Fruit fly (Drosophila melanogaster) whole organism, embryonic: ENCODE data around the gene CG13024.

ENCODE experiments used
- Abd-B ChIP-seq: fragments of 200-800 bp; sonication (Bioruptor generic); optimal IDR thresholded peaks from 2 replicates; lab custom pipeline; 2018; ENCODE audit warnings: missing biosample characterization, mild to moderate bottlenecking, missing genetic modification characterization, moderate library complexity
- CG10147 ChIP-seq: fragments of 200-800 bp; sonication (Bioruptor generic); optimal IDR thresholded peaks from 2 replicates; lab custom pipeline; 2019; ENCODE audit warnings: missing biosample characterization, mild to moderate bottlenecking, missing genetic modification characterization, moderate library complexity
- CG10979 ChIP-seq: fragments of 200-800 bp; sonication (Bioruptor generic); optimal IDR thresholded peaks from 2 replicates; lab custom pipeline; 2018; ENCODE audit warnings: missing biosample characterization, mild to moderate bottlenecking, missing genetic modification characterization, moderate library complexity
- CG11085 ChIP-seq: fragments of 200-800 bp; sonication (Bioruptor generic); IDR thresholded peaks from 2 replicates; pipeline ENCODE4 v1.3.6; 2022; ENCODE audit warnings: missing biosample characterization, missing genetic modification characterization
- CG11504 ChIP-seq: fragments of 200-800 bp; sonication (Bioruptor generic); optimal IDR thresholded peaks from 3 replicates; lab custom pipeline; 2019; ENCODE audit warnings: missing biosample characterization, mild to moderate bottlenecking, missing genetic modification characterization, moderate library complexity
- CG11696 ChIP-seq: fragments of 200-800 bp; sonication (Bioruptor generic); IDR thresholded peaks from 2 replicates; pipeline ENCODE4 v1.3.6; 2022; ENCODE audit warnings: missing biosample characterization, missing genetic modification characterization
- CG1233 ChIP-seq: fragments of 200-800 bp; sonication (Bioruptor generic); optimal IDR thresholded peaks from 4 replicates; lab custom pipeline; 2018; ENCODE audit warnings: missing biosample characterization, mild to moderate bottlenecking, missing genetic modification characterization
- CG12659 ChIP-seq: fragments of 200-800 bp; sonication (Bioruptor generic); optimal IDR thresholded peaks from 3 replicates; lab custom pipeline; 2017; ENCODE audit warnings: mild to moderate bottlenecking, missing biosample characterization, missing genetic modification reagents, missing genetic modification characterization
- CG13296 ChIP-seq: fragments of 200-800 bp; sonication (Bioruptor generic); optimal IDR thresholded peaks from 3 replicates; lab custom pipeline; 2018; ENCODE audit warnings: missing biosample characterization, mild to moderate bottlenecking, missing genetic modification characterization
- CG1603 ChIP-seq: fragments of 200-800 bp; sonication (Bioruptor generic); optimal IDR thresholded peaks from 2 replicates; lab custom pipeline; 2019; ENCODE audit warnings: missing biosample characterization, mild to moderate bottlenecking, missing genetic modification characterization, moderate library complexity
- CG16863 ChIP-seq: fragments of 200-800 bp; sonication (Bioruptor generic); optimal IDR thresholded peaks from 3 replicates; lab custom pipeline; 2016; ENCODE audit warnings: missing biosample characterization, missing genetic modification characterization
- CG32532 ChIP-seq: fragments of 200-800 bp; sonication (Bioruptor generic); IDR thresholded peaks from 2 replicates; pipeline ENCODE4 v1.3.6; 2022; ENCODE audit warnings: missing biosample characterization, missing genetic modification characterization
- CG3995 ChIP-seq: fragments of 200-800 bp; sonication (Bioruptor generic); optimal IDR thresholded peaks from 3 replicates; lab custom pipeline; 2016; ENCODE audit warnings: missing biosample characterization, missing genetic modification characterization
- CG42726 ChIP-seq: fragments of 200-800 bp; sonication (Bioruptor generic); IDR thresholded peaks from 2 replicates; pipeline ENCODE4 v1.3.6; 2022; ENCODE audit warnings: missing biosample characterization, missing genetic modification characterization; ENCODE audit not compliant: partially characterized antibody
- CG6175 ChIP-seq: fragments of 200-800 bp; sonication (Bioruptor generic); IDR thresholded peaks from 3 replicates; pipeline ENCODE4 v1.3.6; 2022; ENCODE audit warnings: missing biosample characterization, missing genetic modification characterization
- CG6272 ChIP-seq: fragments of 200-800 bp; sonication (Bioruptor generic); IDR thresholded peaks from 2 replicates; pipeline ENCODE4 v1.3.6; 2022; ENCODE audit warnings: missing biosample characterization, missing genetic modification characterization
- CG6791 ChIP-seq: fragments of 200-800 bp; sonication (Bioruptor generic); IDR thresholded peaks from 3 replicates; pipeline ENCODE4 v1.3.6; 2022; ENCODE audit warnings: missing biosample characterization, missing genetic modification characterization; ENCODE audit not compliant: partially characterized antibody
- CG7963 ChIP-seq: fragments of 200-800 bp; sonication (Bioruptor generic); IDR thresholded peaks from 3 replicates; pipeline ENCODE4 v1.3.6; 2022; ENCODE audit warnings: missing biosample characterization, missing genetic modification characterization; ENCODE audit not compliant: partially characterized antibody
- CG9876 ChIP-seq: fragments of 200-800 bp; sonication (Bioruptor generic); optimal IDR thresholded peaks from 2 replicates; lab custom pipeline; 2016; ENCODE audit warnings: missing biosample characterization, missing genetic modification characterization
- Dad ChIP-seq: fragments of 200-800 bp; sonication (Bioruptor generic); optimal IDR thresholded peaks from 3 replicates; lab custom pipeline; 2016; ENCODE audit warnings: missing biosample characterization, missing genetic modification characterization
- Dll ChIP-seq: fragments of 200-800 bp; sonication (Bioruptor generic); IDR thresholded peaks from 4 replicates; pipeline ENCODE4 v1.3.6; 2022; ENCODE audit warnings: missing biosample characterization, missing genetic modification characterization; ENCODE audit not compliant: partially characterized antibody
- Doc3 ChIP-seq: fragments of 200-800 bp; sonication (Bioruptor generic); IDR thresholded peaks from 3 replicates; pipeline ENCODE4 v1.3.6; 2022; ENCODE audit warnings: missing biosample characterization, missing genetic modification characterization; ENCODE audit not compliant: partially characterized antibody
- Eip74EF ChIP-seq, 2 experiments: fragments of 200-800 bp in 1 of 2; fragments of >200 bp in 1 of 2; sonication (Bioruptor generic) in 1 of 2; optimal IDR thresholded peaks; 2 replicates each; lab custom pipeline; 2017 to 2019; ENCODE audit warnings: missing biosample characterization in 2 of 2, missing genetic modification characterization in 2 of 2, mild to moderate bottlenecking in 1 of 2, moderate library complexity in 1 of 2
- Fer2 ChIP-seq: fragments of 200-800 bp; sonication (Bioruptor generic); optimal IDR thresholded peaks from 2 replicates; lab custom pipeline; 2018; ENCODE audit warnings: missing biosample characterization, mild to moderate bottlenecking, missing genetic modification characterization, moderate library complexity
- H15 ChIP-seq: fragments of 200-800 bp; sonication (Bioruptor generic); IDR thresholded peaks from 3 replicates; pipeline ENCODE4 v1.3.6; 2022; ENCODE audit warnings: missing biosample characterization, missing genetic modification characterization
- HHEX ChIP-seq: fragments of 200-800 bp; sonication (Bioruptor generic); optimal IDR thresholded peaks from 3 replicates; lab custom pipeline; 2017; ENCODE audit warnings: missing biosample characterization, mild to moderate bottlenecking, missing genetic modification characterization, missing genetic modification reagents
- HLH3B ChIP-seq: fragments of 200-800 bp; sonication (Bioruptor generic); IDR thresholded peaks from 2 replicates; pipeline ENCODE4 v1.3.6; 2022; ENCODE audit warnings: missing biosample characterization, missing genetic modification characterization
- HLH4C ChIP-seq: fragments of 200-800 bp; sonication (Bioruptor generic); IDR thresholded peaks from 3 replicates; pipeline ENCODE4 v1.3.6; 2022; ENCODE audit warnings: missing biosample characterization, missing genetic modification characterization; ENCODE audit not compliant: partially characterized antibody
- NK7.1 ChIP-seq: fragments of 200-800 bp; sonication (Bioruptor generic); optimal IDR thresholded peaks from 3 replicates; lab custom pipeline; 2016; ENCODE audit warnings: missing biosample characterization, missing genetic modification characterization
- Rx ChIP-seq: fragments of 200-800 bp; sonication (Bioruptor generic); IDR thresholded peaks from 2 replicates; pipeline ENCODE4 v1.3.6; 2022; ENCODE audit warnings: missing biosample characterization, missing genetic modification characterization
- Sox100B ChIP-seq: fragments of 200-800 bp; sonication (Bioruptor generic); optimal IDR thresholded peaks from 3 replicates; lab custom pipeline; 2018; ENCODE audit warnings: missing biosample characterization, mild to moderate bottlenecking, missing genetic modification characterization
- Ssrp ChIP-seq: fragments of 200-800 bp; sonication (Bioruptor generic); optimal IDR thresholded peaks from 2 replicates; lab custom pipeline; 2018; ENCODE audit warnings: missing biosample characterization, mild to moderate bottlenecking, missing genetic modification characterization, moderate library complexity
- TFAM ChIP-seq: fragments of 200-800 bp; sonication (Bioruptor generic); optimal IDR thresholded peaks from 2 replicates; lab custom pipeline; 2017; ENCODE audit warnings: missing biosample characterization, missing genetic modification characterization, inconsistent platforms
- Trl ChIP-seq, 3 experiments: fragments of >200 bp in 2 of 3; fragments of 200-800 bp in 1 of 3; sonication (Bioruptor generic) in 1 of 3; optimal IDR thresholded peaks; 2 replicates in 1 of 3; 3 replicates in 2 of 3; lab custom pipeline; 2016 to 2017; ENCODE audit warnings: missing biosample characterization in 1 of 3, missing genetic modification characterization in 1 of 3
- Usf ChIP-seq: fragments of 200-800 bp; sonication (Bioruptor generic); optimal IDR thresholded peaks from 2 replicates; lab custom pipeline; 2017; ENCODE audit warnings: missing genotype, missing biosample characterization, missing genetic modification characterization
- bab2 ChIP-seq: fragments of 200-800 bp; sonication (Bioruptor generic); optimal IDR thresholded peaks from 2 replicates; lab custom pipeline; 2016; ENCODE audit warnings: missing biosample characterization, missing genetic modification characterization
- br ChIP-seq: fragments of >200 bp; optimal IDR thresholded peaks from 2 replicates; lab custom pipeline; 2017
- cwo ChIP-seq: fragments of 200-800 bp; sonication (Bioruptor generic); optimal IDR thresholded peaks from 3 replicates; lab custom pipeline; 2017; ENCODE audit warnings: missing biosample characterization, missing genetic modification characterization, mild to moderate bottlenecking, moderate library complexity, missing genetic modification reagents
- dm ChIP-seq: fragments of 200-800 bp; sonication (Bioruptor generic); optimal IDR thresholded peaks from 3 replicates; lab custom pipeline; 2016; ENCODE audit warnings: missing biosample characterization, missing genetic modification characterization
- grau ChIP-seq: fragments of 200-800 bp; optimal IDR thresholded peaks from 3 replicates; lab custom pipeline; 2019; ENCODE audit warnings: missing biosample characterization, mild to moderate bottlenecking, missing genetic modification characterization, moderate library complexity
- gsb-n ChIP-seq: fragments of 200-800 bp; sonication (Bioruptor generic); optimal IDR thresholded peaks from 3 replicates; lab custom pipeline; 2018; ENCODE audit warnings: missing biosample characterization, mild to moderate bottlenecking, missing genetic modification characterization
- her ChIP-seq: fragments of 200-800 bp; sonication (Bioruptor generic); optimal IDR thresholded peaks from 2 replicates; lab custom pipeline; 2016; ENCODE audit warnings: missing biosample characterization, missing genetic modification characterization
- lola ChIP-seq, 3 experiments: fragments of >200 bp in 2 of 3; fragments of 200-800 bp in 1 of 3; sonication (Bioruptor generic) in 1 of 3; optimal IDR thresholded peaks; 2 replicates each; lab custom pipeline; 2017 to 2019; ENCODE audit warnings: missing biosample characterization in 3 of 3, missing genetic modification characterization in 3 of 3, mild to moderate bottlenecking in 1 of 3, moderate library complexity in 1 of 3
- repo ChIP-seq: fragments of 200-800 bp; sonication (Bioruptor generic); optimal IDR thresholded peaks from 2 replicates; lab custom pipeline; 2016; ENCODE audit warnings: missing biosample characterization, missing genetic modification characterization
- sens-2 ChIP-seq: fragments of 200-800 bp; sonication (Bioruptor generic); IDR thresholded peaks from 2 replicates; pipeline ENCODE4 v1.3.6; 2022; ENCODE audit warnings: missing biosample characterization, missing genetic modification characterization
- stc ChIP-seq: fragments of 200-800 bp; sonication (Bioruptor generic); IDR thresholded peaks from 2 replicates; pipeline ENCODE4 v1.3.6; 2022; ENCODE audit warnings: missing biosample characterization, missing genetic modification characterization
- tin ChIP-seq: fragments of 200-800 bp; sonication (Bioruptor generic); optimal IDR thresholded peaks from 3 replicates; lab custom pipeline; 2016; ENCODE audit warnings: missing biosample characterization, missing genetic modification characterization
- tup ChIP-seq: fragments of 200-800 bp; sonication (Bioruptor generic); optimal IDR thresholded peaks from 2 replicates; lab custom pipeline; 2016; ENCODE audit warnings: missing biosample characterization, mild to moderate bottlenecking, missing genetic modification characterization, moderate library complexity
- zfh2 ChIP-seq: fragments of 200-800 bp; sonication (Bioruptor generic); optimal IDR thresholded peaks from 2 replicates; lab custom pipeline; 2016; ENCODE audit warnings: missing biosample characterization, missing genetic modification characterization

Gene CG13024

dm6 chr3L:16779704-16780173 lies 49.1 kb downstream of the CG13024 start, which contains the start of the genes mus302 and CG9705 (continued):
- TF ChIP-seq Sox100B (GFP tag; lab: Kevin White, UChicago) (no peak), Trl (optimal IDR thresholded peaks at IDR 0.05; lab: Kevin White, UChicago) (no peak), Trl (GFP tag; optimal IDR thresholded peaks at IDR 0.05; lab: Kevin White, UChicago) (no peak), gsb-n (tag; lab: Kevin White, UChicago) (no peak), stc (GFP tag; lab: Robert Waterston, UW) (no peak), Doc3 (GFP tag; lab: Robert Waterston, UW) (peak; percentile 69; the same call in 1 of the 3 replicates), CG42726 (GFP tag; lab: Robert Waterston, UW) (peak; percentile 36; the same call in 1 of the 2 replicates), tup (no peak), CG16863 (no peak), HHEX (GFP tag; lab: Kevin White, UChicago) (no peak), lola (GFP tag; optimal IDR thresholded peaks at IDR 0.05; lab: Kevin White, UChicago) (peak in 1 of 3 experiments; percentile 70), Usf (no peak), Ssrp (tag; lab: Kevin White, UChicago) (peak; percentile 56), CG10979 (peak; percentile 33), Abd-B (peak; percentile 58), CG11504 (no peak), CG6272 (GFP tag; lab: Robert Waterston, UW) (0 out of 2 replicates have a peak, but pooled peaks have one; percentile 18), CG7963 (GFP tag; lab: Robert Waterston, UW) (0 out of 3 replicates have a peak, but pooled peaks have one; percentile 16), Eip74EF (GFP tag; optimal IDR thresholded peaks at IDR 0.05; lab: Kevin White, UChicago) (no peak), HLH4C (peak; percentile 52; the same call in 1 of the 3 replicates), cwo (GFP tag; lab: Kevin White, UChicago) (no peak), CG12659 (peak; percentile 67), dm (GFP tag; lab: Kevin White, UChicago) (no peak), repo (GFP tag; lab: Kevin White, UChicago) (no peak), Rx (GFP tag; lab: Robert Waterston, UW) (no peak), H15 (GFP tag; lab: Robert Waterston, UW) (0 out of 3 replicates have a peak, but pooled peaks have one; percentile 26), CG11696 (GFP tag; lab: Robert Waterston, UW) (no peak), grau (peak; percentile 64), CG1603 (tag; lab: Kevin White, UChicago) (no peak), CG1233 (GFP tag; lab: Kevin White, UChicago) (no peak), CG9876 (GFP tag; lab: Kevin White, UChicago) (no peak), Dll (peak; percentile 84), TFAM (GFP tag; lab: Kevin White, UChicago) (no peak), zfh2 (peak; percentile 26), CG32532 (GFP tag; lab: Robert Waterston, UW) (peak; percentile 49), CG13296 (GFP tag; lab: Kevin White, UChicago) (peak; percentile 30), br (lab: Kevin White, UChicago) (no peak), tin (GFP tag; lab: Kevin White, UChicago) (peak; percentile 34), CG3995 (GFP tag; lab: Kevin White, UChicago) (peak; percentile 33), her (GFP tag; lab: Kevin White, UChicago) (no peak), CG6791 (no peak; the same call in 2 of the 3 replicates), Fer2 (tag; lab: Kevin White, UChicago) (peak; percentile 38), CG11085 (GFP tag; lab: Robert Waterston, UW) (no peak), bab2 (GFP tag; lab: Kevin White, UChicago) (no peak), sens-2 (GFP tag; lab: Robert Waterston, UW) (no peak), CG10147 (GFP tag; lab: Kevin White, UChicago) (peak; percentile 3), Dad (no peak), CG6175 (GFP tag; lab: Robert Waterston, UW) (no peak), HLH3B (GFP tag; lab: Robert Waterston, UW) (no peak), NK7.1 (no peak)
